Worm (Caenorhabditis elegans): ENCODE measurements around the gene snap-29.

Gene snap-29

DNA sequence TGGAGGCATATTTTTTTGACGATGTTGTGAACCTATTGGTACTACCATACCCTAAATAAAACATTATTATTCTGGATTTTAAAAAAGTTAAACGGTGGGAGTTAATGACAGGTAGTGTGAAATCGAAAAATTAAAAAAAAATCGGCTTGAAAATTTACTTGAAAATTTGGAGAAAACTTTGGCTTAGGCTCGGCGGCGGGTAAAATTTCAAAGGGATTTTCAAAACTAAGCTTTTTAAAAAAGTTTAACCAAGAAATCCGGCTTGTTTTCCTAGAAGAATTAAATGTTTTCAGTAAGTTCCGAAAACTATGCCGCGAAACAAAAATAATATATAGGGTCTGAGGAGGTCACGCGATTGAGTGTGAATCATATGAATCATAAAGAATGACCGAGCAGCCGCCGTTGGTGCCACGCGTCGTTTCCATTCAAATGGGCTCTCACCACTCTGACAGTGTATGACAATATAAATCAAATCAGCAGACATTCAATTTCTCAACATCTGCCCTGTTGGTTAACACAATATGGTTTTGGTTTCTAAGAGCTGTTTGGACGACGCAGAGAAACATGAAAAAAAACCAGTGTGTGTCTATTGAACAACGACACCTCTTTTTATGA lies 14.9 kb upstream of the snap-29 start, which contains the start of gene aak-1:
Gene aak-1, minus strand, starts transcription at position 51 of the 615 bp plus-strand sequence.
- no peak for TF ChIP-seq ceh-82 (tag; optimal IDR thresholded peaks at IDR 0.05)
- TF ChIP-seq nhr-129 (tag; optimal IDR thresholded peaks at IDR 0.05): peak; percentile 5

DNA sequence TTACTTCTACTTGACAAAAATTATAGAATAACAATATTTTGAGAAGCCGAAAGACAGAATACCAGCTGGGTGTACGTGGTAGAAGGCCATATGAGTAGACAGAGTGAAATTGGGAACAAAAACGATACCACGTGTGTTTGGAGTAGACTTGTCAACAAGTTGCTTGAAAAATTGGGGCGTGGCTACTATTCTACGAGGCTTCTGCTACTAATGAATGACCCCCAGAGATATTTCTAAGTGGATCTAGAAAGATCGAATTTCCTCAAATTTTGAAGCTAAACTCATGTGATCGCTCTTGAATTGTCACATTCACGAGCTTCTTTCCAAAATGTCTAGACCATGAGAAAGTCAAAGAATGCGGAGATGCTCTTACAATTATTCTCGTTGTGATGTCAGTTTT lies 14.0 kb upstream of the snap-29 start:
- TF ChIP-seq aly-2 (tag; optimal IDR thresholded peaks at IDR 0.05): no peak
- no peak for TF ChIP-seq ZK546.5 (tag; optimal IDR thresholded peaks at IDR 0.05)
- TF ChIP-seq alr-1 (tag; optimal IDR thresholded peaks at IDR 0.05): no peak
- no peak for TF ChIP-seq mab-5 (tag; optimal IDR thresholded peaks at IDR 0.05)
- TF ChIP-seq nhr-25 (tag; optimal IDR thresholded peaks at IDR 0.05): no peak
- TF ChIP-seq nhr-23 (tag; optimal IDR thresholded peaks at IDR 0.05): no peak
- TF ChIP-seq nhr-10 (tag; optimal IDR thresholded peaks at IDR 0.05): no peak
- no peak for TF ChIP-seq ztf-4 (tag; optimal IDR thresholded peaks at IDR 0.05)
- no peak for TF ChIP-seq skn-1 (tag; optimal IDR thresholded peaks at IDR 0.05)
- no peak for TF ChIP-seq blmp-1 (tag; optimal IDR thresholded peaks at IDR 0.05; ENCODE audit: insufficient read depth)
- no peak for TF ChIP-seq ztf-11 (tag; optimal IDR thresholded peaks at IDR 0.05)
- no peak for TF ChIP-seq sma-3 (GFP tag; optimal IDR thresholded peaks at IDR 0.05)
- TF ChIP-seq F13H6.1 (tag; optimal IDR thresholded peaks at IDR 0.05): no peak
- no peak for TF ChIP-seq mbf-1 (tag; optimal IDR thresholded peaks at IDR 0.05)
- no peak for TF ChIP-seq unc-55 (GFP tag; optimal IDR thresholded peaks at IDR 0.05)
- no peak for TF ChIP-seq nhr-12 (tag; optimal IDR thresholded peaks at IDR 0.05)
- no peak for TF ChIP-seq lin-39 (tag; optimal IDR thresholded peaks at IDR 0.05)

DNA sequence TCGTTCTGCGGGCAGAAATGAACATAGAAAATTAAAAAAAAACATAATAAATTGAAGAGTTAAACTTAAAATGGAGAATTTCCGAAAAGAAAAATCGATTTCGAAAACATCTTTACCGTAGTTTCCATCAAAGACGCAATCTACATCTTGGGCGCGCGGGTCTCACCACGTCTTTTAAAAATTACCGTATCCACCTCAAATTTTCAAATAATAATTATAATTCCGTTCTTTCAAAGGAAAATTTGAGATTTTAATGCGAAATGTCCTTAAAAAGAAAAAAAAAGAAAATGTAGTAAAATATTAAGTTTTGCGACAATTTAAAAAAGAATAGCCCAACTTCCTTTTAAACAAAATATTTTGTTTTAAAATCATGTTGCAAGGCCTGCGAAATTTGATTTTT lies 12.9 kb upstream of the snap-29 start:
- TF ChIP-seq R02D3.7 (tag; optimal IDR thresholded peaks at IDR 0.05) (no peak), skn-1 (tag; optimal IDR thresholded peaks at IDR 0.05) (no peak), unc-55 (GFP tag; optimal IDR thresholded peaks at IDR 0.05) (no peak), mab-5 (tag; optimal IDR thresholded peaks at IDR 0.05) (no peak), unc-39 (tag; optimal IDR thresholded peaks at IDR 0.05) (no peak), Y55F3AM.14 (GFP tag; optimal IDR thresholded peaks at IDR 0.05) (no peak), snpc-4 (tag; optimal IDR thresholded peaks at IDR 0.05) (no peak), nhr-12 (tag; optimal IDR thresholded peaks at IDR 0.05) (no peak), dmd-4 (tag; optimal IDR thresholded peaks at IDR 0.05) (no peak), ceh-82 (tag; optimal IDR thresholded peaks at IDR 0.05) (no peak), nhr-6 (tag; optimal IDR thresholded peaks at IDR 0.05) (no peak), unc-62 (GFP tag; optimal IDR thresholded peaks at IDR 0.05) (no peak), lsy-2 (tag; optimal IDR thresholded peaks at IDR 0.05) (no peak)

- no peak for TF ChIP-seq nhr-129 (tag; optimal IDR thresholded peaks at IDR 0.05)
- TF ChIP-seq zag-1 (tag; optimal IDR thresholded peaks at IDR 0.05): no peak
- no peak for TF ChIP-seq gmeb-1 (tag; optimal IDR thresholded peaks at IDR 0.05)
- no peak for TF ChIP-seq ztf-11 (tag; optimal IDR thresholded peaks at IDR 0.05)
- no peak for TF ChIP-seq nhr-12 (tag; optimal IDR thresholded peaks at IDR 0.05)
- no peak for TF ChIP-seq nhr-237 (tag; optimal IDR thresholded peaks at IDR 0.05)
- TF ChIP-seq nhr-23 (tag; optimal IDR thresholded peaks at IDR 0.05): no peak
- no peak for TF ChIP-seq ztf-4 (tag; optimal IDR thresholded peaks at IDR 0.05)
- no peak for TF ChIP-seq sma-9 (GFP tag; optimal IDR thresholded peaks at IDR 0.05)
- no peak for TF ChIP-seq sma-9 (tag; optimal IDR thresholded peaks at IDR 0.05)
- no peak for TF ChIP-seq ceh-82 (tag; optimal IDR thresholded peaks at IDR 0.05)
- no peak for TF ChIP-seq ama-1 (optimal IDR thresholded peaks at IDR 0.05)
- no peak for TF ChIP-seq nhr-77 (tag; optimal IDR thresholded peaks at IDR 0.05)
- no peak for TF ChIP-seq ZK546.5 (tag; optimal IDR thresholded peaks at IDR 0.05)
- TF ChIP-seq C34F6.9 (tag; optimal IDR thresholded peaks at IDR 0.05): no peak
- no peak for TF ChIP-seq F13H6.1 (tag; optimal IDR thresholded peaks at IDR 0.05)
- TF ChIP-seq nhr-21 (tag; optimal IDR thresholded peaks at IDR 0.05): no peak
These were observed 11.0 kb upstream of the snap-29 start for ce11 chrIII:8765030-8765429.

- no peak for TF ChIP-seq sma-3 (GFP tag; optimal IDR thresholded peaks at IDR 0.05)
These were observed 9.6 kb upstream of the snap-29 start for ce11 chrIII:8766467-8766866.
